Worm (Caenorhabditis elegans): ENCODE measurements around the gene T23G7.2.

- no peak for TF ChIP-seq ztf-4 (tag; optimal IDR thresholded peaks at IDR 0.05)
- no peak for TF ChIP-seq ZK546.5 (tag; optimal IDR thresholded peaks at IDR 0.05)
- no peak for TF ChIP-seq unc-62 (GFP tag; optimal IDR thresholded peaks at IDR 0.05)
- TF ChIP-seq unc-55 (GFP tag; optimal IDR thresholded peaks at IDR 0.05) = no peak
Observed at ce11 chrII:9132338-9132737, 40.4 kb downstream of the T23G7.2 start.
